Fruit fly (Drosophila melanogaster): Measurements from ENCODE around the gene CG13454.

DNA sequence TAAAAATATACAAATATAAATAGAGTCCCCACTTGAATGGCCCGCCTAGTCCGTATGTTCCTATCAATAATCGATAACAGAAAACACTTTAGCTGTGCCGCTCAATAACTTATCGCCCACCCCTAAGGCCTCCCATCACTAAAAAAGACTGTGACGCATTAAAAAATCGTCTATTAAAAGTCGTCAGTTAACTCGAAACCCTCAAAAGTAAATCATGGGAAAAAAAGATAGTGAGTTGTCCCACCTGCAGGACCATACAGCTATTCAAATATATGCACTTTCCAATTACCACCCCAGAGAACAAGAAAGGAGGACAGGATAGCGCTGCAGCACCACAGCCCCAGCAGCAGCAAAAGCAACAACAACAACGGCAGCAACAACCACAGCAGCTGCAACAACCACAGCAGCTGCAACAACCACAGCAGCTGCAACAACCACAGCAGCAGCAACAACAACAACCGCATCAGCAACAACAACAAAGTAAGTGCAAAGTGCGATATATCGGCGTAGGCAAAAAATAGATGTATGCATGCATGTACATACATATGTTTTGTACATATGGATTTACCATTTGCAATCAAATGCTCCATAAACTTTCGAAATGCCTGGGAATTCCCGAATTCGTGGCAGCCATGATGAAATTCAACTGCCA is 37.3 kb upstream of the CG13454 start, which contains the start of gene AGO2:
- peak; percentile 59 for TF ChIP-seq CG33017 (tag; optimal IDR thresholded peaks at IDR 0.05)
- TF ChIP-seq Mnt (GFP tag; optimal IDR thresholded peaks at IDR 0.05): peak; percentile 59
- no peak for TF ChIP-seq CG1620 (GFP tag; optimal IDR thresholded peaks at IDR 0.05)

Measured in whole organism, adult.